Worm (Caenorhabditis elegans) whole organism, young adult: ENCODE measurements around the gene irld-63.
A peak's percentile ranks its signal among the peaks of the same experiment; 100 is the strongest.

Source experiments
- B0019.2 ChIP-seq: fragments of 200-800 bp; sonication (Bioruptor generic); conservative IDR thresholded peaks from 2 replicates; pipeline ENCODE4 v1.3.6; 2022; ENCODE audit warnings: missing genetic modification reagents, missing genetic modification characterization, missing compliant biosample characterization
- B0336.3 ChIP-seq: fragments of 200-800 bp; sonication (Bioruptor generic); IDR thresholded peaks from 2 replicates; pipeline ENCODE4 v1.3.6; 2022; ENCODE audit warnings: missing genetic modification characterization, missing compliant biosample characterization
- D2030.7 ChIP-seq: fragments of 200-800 bp; sonication (Bioruptor generic); IDR thresholded peaks from 2 replicates; pipeline ENCODE4 v1.3.6; 2022; ENCODE audit warnings: missing genetic modification reagents, missing genetic modification characterization, missing compliant biosample characterization
- F22D6.2 ChIP-seq: sonication (generic microtip); optimal IDR thresholded peaks from 2 replicates; lab custom pipeline; 2016; ENCODE audit warnings: mild to moderate bottlenecking, missing genetic modification characterization, missing compliant biosample characterization
- F37B4.10 ChIP-seq: fragments of 200-800 bp; sonication (Bioruptor generic); IDR thresholded peaks from 2 replicates; pipeline ENCODE4 v1.3.6; 2022; ENCODE audit warnings: missing genetic modification characterization, missing compliant biosample characterization
- F39B2.1 ChIP-seq: fragments of 200-800 bp; sonication (Bioruptor generic); IDR thresholded peaks from 2 replicates; pipeline ENCODE4 v1.3.6; 2022; ENCODE audit warnings: missing genetic modification reagents, missing genetic modification characterization, missing compliant biosample characterization
- F49E8.2 ChIP-seq: sonication (generic microtip); optimal IDR thresholded peaks from 3 replicates; lab custom pipeline; 2017; ENCODE audit warnings: missing genetic modification characterization, mild to moderate bottlenecking, missing compliant biosample characterization, antibody characterized with exemption, moderate library complexity; ENCODE audit not compliant: insufficient read depth
- F52B5.7 ChIP-seq: sonication (generic microtip); optimal IDR thresholded peaks from 2 replicates; lab custom pipeline; 2016; ENCODE audit warnings: mild to moderate bottlenecking, missing genetic modification characterization, missing compliant biosample characterization
- F57A8.1 ChIP-seq: fragments of 200-800 bp; sonication (Bioruptor generic); optimal IDR thresholded peaks from 2 replicates; lab custom pipeline; 2018; ENCODE audit warnings: mild to moderate bottlenecking, missing genetic modification characterization, moderate library complexity, missing compliant biosample characterization
- F57C9.4 ChIP-seq: sonication (generic microtip); optimal IDR thresholded peaks from 2 replicates; lab custom pipeline; 2017; ENCODE audit warnings: mild to moderate bottlenecking, missing genetic modification characterization, missing compliant biosample characterization
- T07F8.4 ChIP-seq: sonication (generic microtip); optimal IDR thresholded peaks from 2 replicates; lab custom pipeline; 2016; ENCODE audit warnings: mild to moderate bottlenecking, missing genetic modification characterization, moderate library complexity, missing compliant biosample characterization
- Y56A3A.18 ChIP-seq: fragments of 200-800 bp; sonication (Bioruptor generic); IDR thresholded peaks from 2 replicates; pipeline ENCODE4 v1.3.6; 2022; ENCODE audit warnings: missing genetic modification reagents, missing genetic modification characterization, missing compliant biosample characterization
- attf-5 ChIP-seq: fragments of 200-800 bp; sonication (Bioruptor generic); optimal IDR thresholded peaks from 2 replicates; lab custom pipeline; 2018; ENCODE audit warnings: mild to moderate bottlenecking, missing genetic modification characterization, missing compliant biosample characterization
- attf-6 ChIP-seq: fragments of 200-800 bp; sonication (Bioruptor generic); IDR thresholded peaks from 2 replicates; pipeline ENCODE4 v1.3.6; 2022; ENCODE audit warnings: missing genetic modification reagents, missing genetic modification characterization, missing compliant biosample characterization
- bed-1 ChIP-seq: fragments of 200-800 bp; sonication (Bioruptor generic); IDR thresholded peaks from 2 replicates; pipeline ENCODE4 v1.3.6; 2022; ENCODE audit warnings: missing genetic modification reagents, missing genetic modification characterization, missing compliant biosample characterization
- bed-2 ChIP-seq: fragments of 200-800 bp; sonication (Bioruptor generic); IDR thresholded peaks from 2 replicates; pipeline ENCODE4 v1.3.6; 2022; ENCODE audit warnings: missing genetic modification reagents, missing genetic modification characterization, missing compliant biosample characterization
- chd-7 ChIP-seq: sonication (generic microtip); optimal IDR thresholded peaks from 2 replicates; lab custom pipeline; 2016; ENCODE audit warnings: mild to moderate bottlenecking, missing genetic modification characterization, moderate library complexity, missing compliant biosample characterization
- die-1 ChIP-seq: sonication (generic microtip); optimal IDR thresholded peaks from 2 replicates; lab custom pipeline; 2016; ENCODE audit warnings: missing genotype, mild to moderate bottlenecking, missing genetic modification characterization, missing compliant biosample characterization
- dpl-1 ChIP-seq: fragments of 150-350 bp; optimal IDR thresholded peaks from 2 replicates; lab custom pipeline; 2014; ENCODE audit warnings: missing biosample characterization, missing genetic modification reagents, missing genetic modification characterization
- egl-18 ChIP-seq: fragments of 200-800 bp; sonication (Bioruptor generic); IDR thresholded peaks from 2 replicates; pipeline ENCODE4 v1.3.6; 2022; ENCODE audit warnings: missing genetic modification reagents, missing genetic modification characterization, missing compliant biosample characterization
- egl-44 ChIP-seq: fragments of 200-800 bp; sonication (Bioruptor generic); IDR thresholded peaks from 2 replicates; pipeline ENCODE4 v1.3.6; 2022; ENCODE audit warnings: missing genetic modification reagents, missing genetic modification characterization, missing compliant biosample characterization
- egrh-3 ChIP-seq: fragments of 200-800 bp; sonication (Bioruptor generic); IDR thresholded peaks from 2 replicates; pipeline ENCODE4 v1.3.6; 2022; ENCODE audit warnings: missing genetic modification reagents, missing genetic modification characterization, missing compliant biosample characterization
- ets-4 ChIP-seq: fragments of 200-800 bp; sonication (Bioruptor generic); optimal IDR thresholded peaks from 2 replicates; lab custom pipeline; 2018; ENCODE audit warnings: mild to moderate bottlenecking, missing genetic modification characterization, missing compliant biosample characterization
- him-1 ChIP-seq: sonication (generic microtip); optimal IDR thresholded peaks from 2 replicates; lab custom pipeline; 2016; ENCODE audit warnings: missing genotype, missing genetic modification reagents, missing genetic modification characterization, missing compliant biosample characterization
- hlh-12 ChIP-seq: sonication (generic microtip); optimal IDR thresholded peaks from 2 replicates; lab custom pipeline; 2016; ENCODE audit warnings: missing genetic modification characterization, missing compliant biosample characterization
- hmg-20 ChIP-seq: fragments of 200-800 bp; sonication (Bioruptor generic); IDR thresholded peaks from 2 replicates; pipeline ENCODE4 v1.3.6; 2022; ENCODE audit warnings: missing genetic modification reagents, missing genetic modification characterization, missing compliant biosample characterization
- lag-1 ChIP-seq: fragments of 200-800 bp; sonication (Bioruptor generic); IDR thresholded peaks from 2 replicates; pipeline ENCODE4 v1.3.6; 2022; ENCODE audit warnings: missing genetic modification reagents, missing genetic modification characterization, missing compliant biosample characterization
- let-526 ChIP-seq: fragments of 200-800 bp; sonication (Bioruptor generic); IDR thresholded peaks from 2 replicates; pipeline ENCODE4 v1.3.6; 2022; ENCODE audit warnings: missing genetic modification reagents, missing genetic modification characterization, missing compliant biosample characterization
- lin-26 ChIP-seq: fragments of 200-800 bp; sonication (Bioruptor generic); IDR thresholded peaks from 2 replicates; pipeline ENCODE4 v1.3.6; 2022; ENCODE audit warnings: missing genetic modification reagents, missing genetic modification characterization, missing compliant biosample characterization
- lsy-27 ChIP-seq: sonication (generic microtip); optimal IDR thresholded peaks from 2 replicates; lab custom pipeline; 2017; ENCODE audit warnings: missing genetic modification characterization, mild to moderate bottlenecking, missing compliant biosample characterization, antibody characterized with exemption, missing genotype, borderline replicate concordance; ENCODE audit not compliant: insufficient read depth
- madf-6 ChIP-seq: fragments of 200-800 bp; sonication (Bioruptor generic); IDR thresholded peaks from 2 replicates; pipeline ENCODE4 v1.3.6; 2022; ENCODE audit warnings: missing genetic modification reagents, missing genetic modification characterization, missing compliant biosample characterization
- madf-8 ChIP-seq: fragments of 200-800 bp; sonication (Bioruptor generic); conservative IDR thresholded peaks from 2 replicates; pipeline ENCODE4 v1.3.6; 2022; ENCODE audit warnings: missing genetic modification reagents, missing genetic modification characterization, missing compliant biosample characterization
- mcd-1 ChIP-seq: fragments of 200-800 bp; sonication (Bioruptor generic); IDR thresholded peaks from 2 replicates; pipeline ENCODE4 v1.3.6; 2022; ENCODE audit warnings: missing genetic modification reagents, missing genetic modification characterization, missing compliant biosample characterization
- mes-4 ChIP-seq: sonication (generic microtip); optimal IDR thresholded peaks from 2 replicates; lab custom pipeline; 2016; ENCODE audit warnings: missing genotype, missing genetic modification characterization, missing compliant biosample characterization
- mxl-1 ChIP-seq: sonication (generic microtip); optimal IDR thresholded peaks from 2 replicates; lab custom pipeline; 2016; ENCODE audit warnings: missing genetic modification characterization, missing compliant biosample characterization
- nfya-2 ChIP-seq: fragments of 200-800 bp; sonication (Bioruptor generic); IDR thresholded peaks from 2 replicates; pipeline ENCODE4 v1.3.6; 2022; ENCODE audit warnings: missing genetic modification reagents, missing genetic modification characterization, missing compliant biosample characterization
- nhr-179 ChIP-seq: sonication (generic microtip); optimal IDR thresholded peaks from 2 replicates; lab custom pipeline; 2016; ENCODE audit warnings: mild to moderate bottlenecking, missing genetic modification characterization, missing compliant biosample characterization
- nhr-27 ChIP-seq: fragments of 200-800 bp; sonication (Bioruptor generic); optimal IDR thresholded peaks from 2 replicates; lab custom pipeline; 2018; ENCODE audit warnings: mild to moderate bottlenecking, missing genetic modification characterization, moderate library complexity, missing compliant biosample characterization
- pha-4 ChIP-seq: fragments of 150-350 bp; sonication (generic microtip); optimal IDR thresholded peaks from 2 replicates; lab custom pipeline; 2014; ENCODE audit warnings: missing biosample characterization, missing genetic modification reagents, missing genetic modification characterization
- rcor-1 ChIP-seq: fragments of 200-800 bp; sonication (Bioruptor generic); IDR thresholded peaks from 2 replicates; pipeline ENCODE4 v1.3.6; 2022; ENCODE audit warnings: missing genetic modification reagents, missing genetic modification characterization, missing compliant biosample characterization
- sea-2 ChIP-seq: fragments of 200-800 bp; sonication (Bioruptor generic); IDR thresholded peaks from 2 replicates; pipeline ENCODE4 v1.3.6; 2022; ENCODE audit warnings: missing genetic modification characterization, missing compliant biosample characterization
- somi-1 ChIP-seq: fragments of 200-800 bp; sonication (Bioruptor generic); optimal IDR thresholded peaks from 2 replicates; lab custom pipeline; 2018; ENCODE audit warnings: mild to moderate bottlenecking, missing genetic modification characterization, missing compliant biosample characterization
- tbp1 ChIP-seq: fragments of 200-800 bp; sonication (Bioruptor generic); optimal IDR thresholded peaks from 2 replicates; lab custom pipeline; 2018; ENCODE audit warnings: mild to moderate bottlenecking, missing genetic modification characterization, missing compliant biosample characterization
- tlf-1 ChIP-seq: fragments of 200-800 bp; sonication (Bioruptor generic); optimal IDR thresholded peaks from 2 replicates; lab custom pipeline; 2018; ENCODE audit warnings: mild to moderate bottlenecking, missing genetic modification characterization, missing compliant biosample characterization
- unc-130 ChIP-seq: sonication (generic microtip); optimal IDR thresholded peaks from 2 replicates; lab custom pipeline; 2016; ENCODE audit warnings: missing genetic modification reagents, missing genetic modification characterization, missing compliant biosample characterization
- unc-62 ChIP-seq: fragments of 150-350 bp; optimal IDR thresholded peaks from 2 replicates; lab custom pipeline; 2014; ENCODE audit warnings: missing biosample characterization, missing genetic modification reagents, missing genetic modification characterization
- ztf-18 ChIP-seq: sonication (generic microtip); optimal IDR thresholded peaks from 2 replicates; lab custom pipeline; 2016; ENCODE audit warnings: missing genotype, mild to moderate bottlenecking, missing genetic modification characterization, missing compliant biosample characterization
- ztf-26 ChIP-seq: sonication (generic microtip); optimal IDR thresholded peaks from 2 replicates; lab custom pipeline; 2017; ENCODE audit warnings: missing genetic modification characterization, missing compliant biosample characterization
- ztf-3 ChIP-seq: fragments of 200-800 bp; sonication (Bioruptor generic); optimal IDR thresholded peaks from 2 replicates; lab custom pipeline; 2018; ENCODE audit warnings: mild to moderate bottlenecking, missing genetic modification characterization, missing compliant biosample characterization

Gene irld-63

DNA sequence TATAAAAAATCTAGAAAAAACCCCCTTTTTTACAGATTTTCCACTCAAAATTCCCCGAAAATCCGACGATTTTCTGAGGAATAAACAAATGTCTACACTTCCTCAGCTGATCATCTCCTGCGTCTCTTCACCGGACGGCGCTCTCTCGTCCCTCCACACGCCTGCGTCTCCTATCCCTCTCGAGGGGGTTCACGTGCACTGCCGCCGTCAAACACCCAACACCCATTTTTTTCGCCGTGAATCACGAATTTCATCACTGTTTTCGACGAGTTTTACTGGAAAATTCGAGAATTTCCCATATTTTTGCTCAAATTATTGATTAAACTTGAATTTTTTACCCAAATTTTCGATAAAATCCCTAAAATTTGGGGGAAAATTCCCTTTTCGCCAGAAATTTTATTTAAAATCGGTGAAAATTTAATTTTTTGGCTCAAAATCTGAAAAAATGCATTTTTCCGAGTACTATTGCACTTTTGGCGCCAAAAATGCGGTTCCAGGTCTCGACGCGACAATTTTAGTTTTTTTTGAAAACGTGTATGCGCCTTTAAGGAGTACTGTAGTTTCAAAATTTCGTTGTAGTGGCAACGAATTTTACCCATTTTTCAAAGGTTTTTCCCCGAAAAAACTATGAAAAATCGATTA, 9.6 kb upstream of the irld-63 start (continued):
- no peak for TF ChIP-seq unc-62
- no peak for TF ChIP-seq Y56A3A.18 (GFP tag; lab: Robert Waterston, UW)
- peak; percentile 53 for TF ChIP-seq ztf-26 (tag; lab: Kevin White, UChicago)
- no peak for TF ChIP-seq F39B2.1
- TF ChIP-seq madf-6 (GFP tag; lab: Robert Waterston, UW) = peak; percentile 88
- no peak for TF ChIP-seq ets-4 (GFP tag; lab: Kevin White, UChicago)
- TF ChIP-seq nhr-179 (tag; lab: Kevin White, UChicago) = no peak
- no peak for TF ChIP-seq nhr-27 (tag; lab: Kevin White, UChicago)
- TF ChIP-seq bed-1 = 0 out of 2 replicates have a peak, but pooled peaks have one; percentile 43
- TF ChIP-seq hlh-12 (tag; lab: Kevin White, UChicago) = no peak
- TF ChIP-seq lsy-27 = no peak
- no peak for TF ChIP-seq B0019.2
- TF ChIP-seq T07F8.4 = no peak
- peak; percentile 0 for TF ChIP-seq die-1 (tag; lab: Kevin White, UChicago)
- TF ChIP-seq egrh-3 (GFP tag; lab: Robert Waterston, UW) = no peak
- TF ChIP-seq lin-26 = 0 out of 2 replicates have a peak, but pooled peaks have one; percentile 67
- peak; percentile 48 for TF ChIP-seq mxl-1 (tag; lab: Kevin White, UChicago)
- peak; percentile 49 for TF ChIP-seq dpl-1 (GFP tag; lab: Kevin White, UChicago)
- TF ChIP-seq rcor-1 = peak; percentile 77
- TF ChIP-seq lag-1 (GFP tag; lab: Robert Waterston, UW) = no peak
- TF ChIP-seq mes-4 (tag; lab: Kevin White, UChicago) = peak; percentile 21
- TF ChIP-seq somi-1 = no peak
- peak; percentile 58 for TF ChIP-seq tlf-1
- no peak for TF ChIP-seq bed-2
- TF ChIP-seq F52B5.7 (tag; lab: Kevin White, UChicago) = peak; percentile 37
- peak; percentile 45 for TF ChIP-seq tbp1
- no peak for TF ChIP-seq F57A8.1 (GFP tag; lab: Kevin White, UChicago)
- TF ChIP-seq ztf-3 = no peak
- TF ChIP-seq egl-44 (GFP tag; lab: Robert Waterston, UW) = no peak
- TF ChIP-seq nfya-2 (GFP tag; lab: Robert Waterston, UW) = no peak
- TF ChIP-seq pha-4 (tag; lab: Kevin White, UChicago) = no peak
- TF ChIP-seq unc-130 (GFP tag; lab: Kevin White, UChicago) = peak; percentile 59
- TF ChIP-seq F37B4.10 (GFP tag; lab: Robert Waterston, UW) = no peak
- peak; percentile 62 for TF ChIP-seq chd-7
- no peak for TF ChIP-seq F22D6.2 (tag; lab: Kevin White, UChicago)
- TF ChIP-seq F57C9.4 (tag; lab: Kevin White, UChicago) = no peak
- TF ChIP-seq sea-2 (GFP tag; lab: Robert Waterston, UW) = no peak
- no peak for TF ChIP-seq hmg-20 (GFP tag; lab: Robert Waterston, UW)
- peak; percentile 85 for TF ChIP-seq madf-8 (GFP tag; lab: Robert Waterston, UW)
- TF ChIP-seq him-1 = peak; percentile 34
- peak; percentile 31 for TF ChIP-seq ztf-18 (tag; lab: Kevin White, UChicago)
- TF ChIP-seq F49E8.2 (tag; lab: Kevin White, UChicago) = peak; percentile 47
- peak; percentile 96 for TF ChIP-seq B0336.3 (GFP tag; lab: Robert Waterston, UW)
- TF ChIP-seq let-526 = no peak
- TF ChIP-seq attf-5 = peak; percentile 74
- no peak for TF ChIP-seq egl-18
- peak; percentile 61 for TF ChIP-seq D2030.7 (GFP tag; lab: Robert Waterston, UW)
- peak; percentile 63 for TF ChIP-seq mcd-1 (GFP tag; lab: Robert Waterston, UW)
- TF ChIP-seq attf-6 = no peak
